Fruit fly (Drosophila melanogaster) whole organism, embryonic: ENCODE results near the gene His3.3B.
A peak's percentile ranks its signal among the peaks of the same experiment; 100 is the strongest.

Experiments used
- Aef1 ChIP-seq: fragments of 200-800 bp; sonication (Bioruptor generic); IDR thresholded peaks from 3 replicates; pipeline ENCODE4 v1.3.6; 2022; ENCODE audit warnings: missing biosample characterization, missing genetic modification characterization
- BtbVII ChIP-seq: fragments of 200-800 bp; sonication (Bioruptor generic); optimal IDR thresholded peaks from 3 replicates; lab custom pipeline; 2017; ENCODE audit warnings: missing biosample characterization, mild to moderate bottlenecking, missing genetic modification characterization
- Bteb2 ChIP-seq: fragments of 200-800 bp; sonication (Bioruptor generic); optimal IDR thresholded peaks from 2 replicates; lab custom pipeline; 2016; ENCODE audit warnings: missing biosample characterization, missing genetic modification characterization
- CG10267 ChIP-seq: fragments of 200-800 bp; sonication (Bioruptor generic); optimal IDR thresholded peaks from 2 replicates; lab custom pipeline; 2018; ENCODE audit warnings: missing biosample characterization, mild to moderate bottlenecking, missing genetic modification characterization, moderate library complexity
- CG10959 ChIP-seq: fragments of 200-800 bp; sonication (Bioruptor generic); IDR thresholded peaks from 2 replicates; pipeline ENCODE4 v1.3.6; 2022; ENCODE audit warnings: missing biosample characterization, missing genetic modification characterization
- CG11247 ChIP-seq: fragments of 200-800 bp; sonication (Bioruptor generic); IDR thresholded peaks from 2 replicates; pipeline ENCODE4 v1.3.6; 2022; ENCODE audit warnings: missing biosample characterization, missing genetic modification characterization
- CG11695 ChIP-seq: fragments of 200-800 bp; sonication (Bioruptor generic); IDR thresholded peaks from 3 replicates; pipeline ENCODE4 v1.3.6; 2022; ENCODE audit warnings: missing biosample characterization, missing genetic modification characterization
- CG13624 ChIP-seq: fragments of 200-800 bp; sonication (Bioruptor generic); optimal IDR thresholded peaks from 2 replicates; lab custom pipeline; 2016; ENCODE audit warnings: missing biosample characterization, missing genetic modification characterization
- CG13894 ChIP-seq: fragments of 200-800 bp; sonication (Bioruptor generic); optimal IDR thresholded peaks from 3 replicates; lab custom pipeline; 2018; ENCODE audit warnings: missing biosample characterization, mild to moderate bottlenecking, missing genetic modification characterization, moderate library complexity
- CG14014 ChIP-seq: fragments of 200-800 bp; sonication (Bioruptor generic); IDR thresholded peaks from 2 replicates; pipeline ENCODE4 v1.3.6; 2022; ENCODE audit warnings: missing biosample characterization, missing genetic modification characterization
- CG14050 ChIP-seq: fragments of 200-800 bp; sonication (Bioruptor generic); IDR thresholded peaks from 3 replicates; pipeline ENCODE4 v1.3.6; 2022; ENCODE audit warnings: missing biosample characterization, missing genetic modification characterization
- CG14860 ChIP-seq: fragments of 200-800 bp; sonication (Bioruptor generic); IDR thresholded peaks from 3 replicates; pipeline ENCODE4 v1.3.6; 2022; ENCODE audit warnings: missing biosample characterization, missing genetic modification characterization; ENCODE audit not compliant: partially characterized antibody
- CG1603 ChIP-seq: fragments of 200-800 bp; sonication (Bioruptor generic); optimal IDR thresholded peaks from 2 replicates; lab custom pipeline; 2019; ENCODE audit warnings: missing biosample characterization, mild to moderate bottlenecking, missing genetic modification characterization, moderate library complexity
- CG17385 ChIP-seq: fragments of 200-800 bp; sonication (Bioruptor generic); optimal IDR thresholded peaks from 3 replicates; lab custom pipeline; 2018; ENCODE audit warnings: missing biosample characterization, mild to moderate bottlenecking, missing genetic modification characterization
- CG1832 ChIP-seq: fragments of 200-800 bp; sonication (Bioruptor generic); optimal IDR thresholded peaks from 2 replicates; lab custom pipeline; 2017; ENCODE audit warnings: missing biosample characterization, mild to moderate bottlenecking, missing genetic modification characterization, inconsistent platforms
- CG18476 ChIP-seq: fragments of 200-800 bp; sonication (Bioruptor generic); optimal IDR thresholded peaks from 2 replicates; lab custom pipeline; 2016; ENCODE audit warnings: missing biosample characterization, mild to moderate bottlenecking, missing genetic modification characterization
- CG2120 ChIP-seq: fragments of 200-800 bp; sonication (Bioruptor generic); optimal IDR thresholded peaks from 3 replicates; lab custom pipeline; 2016; ENCODE audit warnings: missing biosample characterization, missing genetic modification characterization
- CG2712 ChIP-seq: fragments of 200-800 bp; optimal IDR thresholded peaks from 3 replicates; lab custom pipeline; 2019; ENCODE audit warnings: missing biosample characterization, mild to moderate bottlenecking, missing genetic modification characterization, moderate library complexity
- CG2889 ChIP-seq: fragments of 200-800 bp; sonication (Bioruptor generic); IDR thresholded peaks from 3 replicates; pipeline ENCODE4 v1.3.6; 2022; ENCODE audit warnings: missing biosample characterization, missing genetic modification characterization
- CG30431 ChIP-seq: fragments of 200-800 bp; sonication (Bioruptor generic); optimal IDR thresholded peaks from 2 replicates; lab custom pipeline; 2017; ENCODE audit warnings: missing biosample characterization, missing genetic modification characterization
- CG31441 ChIP-seq: fragments of 200-800 bp; sonication (Bioruptor generic); IDR thresholded peaks from 2 replicates; pipeline ENCODE4 v1.3.6; 2022; ENCODE audit warnings: missing biosample characterization, missing genetic modification characterization
- CG3163 ChIP-seq: fragments of 200-800 bp; sonication (Bioruptor generic); optimal IDR thresholded peaks from 3 replicates; lab custom pipeline; 2016; ENCODE audit warnings: missing biosample characterization, missing genetic modification characterization
- CG4730 ChIP-seq: fragments of 200-800 bp; sonication (Bioruptor generic); IDR thresholded peaks from 2 replicates; pipeline ENCODE4 v1.3.6; 2022; ENCODE audit warnings: missing biosample characterization, missing genetic modification characterization
- CG5953 ChIP-seq: fragments of 200-800 bp; sonication (Bioruptor generic); IDR thresholded peaks from 2 replicates; pipeline ENCODE4 v1.3.6; 2022; ENCODE audit warnings: missing biosample characterization, missing genetic modification characterization
- CG6791 ChIP-seq: fragments of 200-800 bp; sonication (Bioruptor generic); IDR thresholded peaks from 3 replicates; pipeline ENCODE4 v1.3.6; 2022; ENCODE audit warnings: missing biosample characterization, missing genetic modification characterization; ENCODE audit not compliant: partially characterized antibody
- CG7357 ChIP-seq: fragments of 200-800 bp; sonication (Bioruptor generic); IDR thresholded peaks from 3 replicates; pipeline ENCODE4 v1.3.6; 2022; ENCODE audit warnings: missing biosample characterization, missing genetic modification characterization
- CG8478 ChIP-seq: fragments of >200 bp; optimal IDR thresholded peaks from 2 replicates; lab custom pipeline; 2018
- CG8924 ChIP-seq: fragments of 200-800 bp; optimal IDR thresholded peaks from 3 replicates; lab custom pipeline; 2019; ENCODE audit warnings: missing biosample characterization, mild to moderate bottlenecking, missing genetic modification characterization, moderate library complexity
- CG8944 ChIP-seq: fragments of 200-800 bp; sonication (Bioruptor generic); optimal IDR thresholded peaks from 3 replicates; lab custom pipeline; 2016; ENCODE audit warnings: missing biosample characterization, missing genetic modification characterization
- CG9876 ChIP-seq: fragments of 200-800 bp; sonication (Bioruptor generic); optimal IDR thresholded peaks from 2 replicates; lab custom pipeline; 2016; ENCODE audit warnings: missing biosample characterization, missing genetic modification characterization
- Dp ChIP-seq: fragments of 200-800 bp; sonication (Bioruptor generic); optimal IDR thresholded peaks from 2 replicates; lab custom pipeline; 2018; ENCODE audit warnings: missing biosample characterization, mild to moderate bottlenecking, missing genetic modification characterization, moderate library complexity
- E2f2 ChIP-seq: fragments of 200-800 bp; sonication (Bioruptor generic); IDR thresholded peaks from 2 replicates; pipeline ENCODE4 v1.3.6; 2022; ENCODE audit warnings: missing biosample characterization, missing genetic modification characterization
- Ets65A ChIP-seq: fragments of 200-800 bp; sonication (Bioruptor generic); peaks from one replicate; lab custom pipeline; 2016; ENCODE audit warnings: missing biosample characterization, missing genetic modification characterization
- Lpt ChIP-seq: fragments of >200 bp; optimal IDR thresholded peaks from 2 replicates; lab custom pipeline; 2018; ENCODE audit warnings: missing biosample characterization, missing genetic modification characterization
- MBD-R2 ChIP-seq: fragments of 200-800 bp; sonication (Bioruptor generic); IDR thresholded peaks from 2 replicates; pipeline ENCODE4 v1.3.6; 2022; ENCODE audit warnings: missing biosample characterization, missing genetic modification characterization
- NC2β ChIP-seq: fragments of 200-800 bp; sonication (Bioruptor generic); optimal IDR thresholded peaks from 2 replicates; lab custom pipeline; 2016; ENCODE audit warnings: missing biosample characterization, missing genetic modification characterization
- aop ChIP-seq: fragments of 200-800 bp; sonication (Bioruptor generic); IDR thresholded peaks from 2 replicates; pipeline ENCODE4 v1.3.6; 2022; ENCODE audit warnings: missing biosample characterization, missing genetic modification characterization
- az2 ChIP-seq: fragments of 200-800 bp; sonication (Bioruptor generic); optimal IDR thresholded peaks from 3 replicates; lab custom pipeline; 2016; ENCODE audit warnings: missing biosample characterization, missing genetic modification characterization
- cad ChIP-seq: fragments of >200 bp; optimal IDR thresholded peaks from 2 replicates; lab custom pipeline; 2017; ENCODE audit warnings: missing biosample characterization, missing genetic modification characterization
- croc ChIP-seq: fragments of 200-800 bp; sonication (Bioruptor generic); conservative IDR thresholded peaks from 3 replicates; pipeline ENCODE4 v1.3.6; 2022; ENCODE audit warnings: missing biosample characterization, missing genetic modification characterization
- eyg ChIP-seq: fragments of 200-800 bp; sonication (Bioruptor generic); optimal IDR thresholded peaks from 3 replicates; lab custom pipeline; 2016; ENCODE audit warnings: missing biosample characterization, missing genetic modification characterization
- gt ChIP-seq: fragments of 200-800 bp; sonication (Bioruptor generic); IDR thresholded peaks from 2 replicates; pipeline ENCODE4 v1.3.6; 2022; ENCODE audit warnings: missing biosample characterization, missing genetic modification characterization
- lmd ChIP-seq: fragments of 200-800 bp; sonication (Bioruptor generic); IDR thresholded peaks from 2 replicates; pipeline ENCODE4 v1.3.6; 2022; ENCODE audit warnings: missing biosample characterization, missing genetic modification characterization
- lola ChIP-seq, 3 experiments: fragments of >200 bp in 2 of 3; fragments of 200-800 bp in 1 of 3; sonication (Bioruptor generic) in 1 of 3; optimal IDR thresholded peaks; 2 replicates each; lab custom pipeline; 2017 to 2019; ENCODE audit warnings: missing biosample characterization in 3 of 3, missing genetic modification characterization in 3 of 3, mild to moderate bottlenecking in 1 of 3, moderate library complexity in 1 of 3
- lov ChIP-seq, 2 experiments: fragments of 200-800 bp in 1 of 2; fragments of >200 bp in 1 of 2; sonication (Bioruptor generic) in 1 of 2; IDR thresholded peaks in 1 of 2; optimal IDR thresholded peaks in 1 of 2; 2 replicates in 1 of 2; 3 replicates in 1 of 2; pipeline versions ENCODE4 v1.3.6 to Lab custom; 2017 to 2022; ENCODE audit warnings: missing biosample characterization in 1 of 2, missing genetic modification characterization in 1 of 2
- nerfin-2 ChIP-seq: fragments of 200-800 bp; sonication (Bioruptor generic); IDR thresholded peaks from 2 replicates; pipeline ENCODE4 v1.3.6; 2022; ENCODE audit warnings: missing biosample characterization, missing genetic modification characterization; ENCODE audit not compliant: partially characterized antibody
- otp ChIP-seq: fragments of 200-800 bp; sonication (Bioruptor generic); IDR thresholded peaks from 3 replicates; pipeline ENCODE4, ENCODE4 v1.3.6; 2022; ENCODE audit warnings: missing biosample characterization, missing genetic modification characterization
- phol ChIP-seq: fragments of 200-800 bp; sonication (Bioruptor generic); optimal IDR thresholded peaks from 3 replicates; lab custom pipeline; 2018; ENCODE audit warnings: missing biosample characterization, mild to moderate bottlenecking, missing genetic modification characterization, moderate library complexity
- repo ChIP-seq: fragments of 200-800 bp; sonication (Bioruptor generic); optimal IDR thresholded peaks from 2 replicates; lab custom pipeline; 2016; ENCODE audit warnings: missing biosample characterization, missing genetic modification characterization
- rib ChIP-seq: fragments of 200-800 bp; sonication (Bioruptor generic); IDR thresholded peaks from 2 replicates; pipeline ENCODE4 v1.3.6; 2022; ENCODE audit warnings: missing biosample characterization, missing genetic modification characterization
- sob ChIP-seq: fragments of 200-800 bp; sonication (Bioruptor generic); IDR thresholded peaks from 2 replicates; pipeline ENCODE4 v1.3.6; 2022; ENCODE audit warnings: missing biosample characterization, missing genetic modification characterization
- tap ChIP-seq: fragments of 200-800 bp; optimal IDR thresholded peaks from 3 replicates; lab custom pipeline; 2019; ENCODE audit warnings: missing biosample characterization, mild to moderate bottlenecking, missing genetic modification characterization, moderate library complexity

The His3.3B gene

DNA sequence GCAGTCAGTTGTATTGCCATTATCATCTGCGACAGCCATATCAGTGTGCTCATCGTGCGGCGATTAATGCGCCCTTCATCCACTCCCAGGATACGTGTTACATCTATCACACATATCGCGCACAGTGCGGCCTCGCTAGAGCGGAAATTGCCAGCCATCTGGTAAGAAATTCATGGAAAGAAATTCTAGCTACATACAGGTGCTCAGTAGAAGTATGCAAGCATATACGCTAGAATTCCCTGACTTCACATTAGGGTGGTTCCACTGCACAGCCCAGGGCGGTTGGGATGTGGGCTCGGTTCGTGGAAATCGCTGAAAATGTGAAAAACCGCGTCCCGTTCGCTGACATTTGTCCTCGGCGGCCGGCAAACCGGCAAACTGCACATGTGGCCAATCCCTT, 15.2 kb downstream of the His3.3B start (continued):
- no peak for TF ChIP-seq CG6791 (GFP tag; lab: Robert Waterston, UW)
- TF ChIP-seq CG2120, result peak; percentile 63
- peak; percentile 18 for TF ChIP-seq BtbVII (GFP tag; lab: Kevin White, UChicago)
- TF ChIP-seq aop (GFP tag; lab: Robert Waterston, UW), result 0 out of 2 replicates have a peak, but pooled peaks have one; percentile 65
- peak; percentile 86 for TF ChIP-seq lmd
- peak; percentile 85 for TF ChIP-seq sob
- TF ChIP-seq rib (GFP tag; lab: Robert Waterston, UW), result no peak
- peak; percentile 69 for TF ChIP-seq CG8924 (tag; lab: Kevin White, UChicago)
- TF ChIP-seq eyg (GFP tag; lab: Kevin White, UChicago), result no peak
- TF ChIP-seq CG10267 (tag; lab: Kevin White, UChicago), result peak; percentile 57
- peak; percentile 75 for TF ChIP-seq croc (GFP tag; lab: Robert Waterston, UW)
- TF ChIP-seq CG1832, result no peak
- no peak for TF ChIP-seq lov (optimal IDR thresholded peaks at IDR 0.05; lab: Kevin White, UChicago)
- peak; percentile 87 for TF ChIP-seq lov (GFP tag; IDR thresholded peaks at IDR 0.05; lab: Robert Waterston, UW)
- peak; percentile 72 for TF ChIP-seq phol
- no peak for TF ChIP-seq cad
- peak; percentile 78 for TF ChIP-seq repo (GFP tag; lab: Kevin White, UChicago)
- peak; percentile 14 for TF ChIP-seq CG3163 (GFP tag; lab: Kevin White, UChicago)
- TF ChIP-seq tap (tag; lab: Kevin White, UChicago), result peak; percentile 75
- TF ChIP-seq CG5953, result peak; percentile 65
- peak; percentile 62 for TF ChIP-seq MBD-R2 (GFP tag; lab: Robert Waterston, UW)
- TF ChIP-seq CG18476 (GFP tag; lab: Kevin White, UChicago), result peak; percentile 39
- TF ChIP-seq CG2712 (tag; lab: Kevin White, UChicago), result peak; percentile 82
- TF ChIP-seq az2 (GFP tag; lab: Kevin White, UChicago), result peak; percentile 75
- TF ChIP-seq CG1603 (tag; lab: Kevin White, UChicago), result peak; percentile 86
- peak; percentile 79 for TF ChIP-seq CG8944
- TF ChIP-seq CG14050 (GFP tag; lab: Robert Waterston, UW), result peak; percentile 75
- TF ChIP-seq CG30431 (GFP tag; lab: Kevin White, UChicago), result peak; percentile 72
- no peak for TF ChIP-seq nerfin-2
- TF ChIP-seq Aef1 (GFP tag; lab: Robert Waterston, UW), result peak; percentile 75
- TF ChIP-seq CG11695 (GFP tag; lab: Robert Waterston, UW), result peak; percentile 67; the same call in 1 of the 3 replicates
- TF ChIP-seq CG10959 (GFP tag; lab: Robert Waterston, UW), result peak; percentile 83
- TF ChIP-seq CG31441 (GFP tag; lab: Robert Waterston, UW), result peak; percentile 63
- peak; percentile 85 for TF ChIP-seq gt
- peak; percentile 72 for TF ChIP-seq NC2β (GFP tag; lab: Kevin White, UChicago)
- peak; percentile 31 for TF ChIP-seq CG13894 (tag; lab: Kevin White, UChicago)
- no peak for TF ChIP-seq Bteb2 (GFP tag; lab: Kevin White, UChicago)
- peak; percentile 88 for TF ChIP-seq otp (GFP tag; lab: Robert Waterston, UW)
- no peak for TF ChIP-seq Lpt (GFP tag; lab: Kevin White, UChicago)
- TF ChIP-seq CG8478, result no peak
- peak; percentile 63; the same call in 2 of the 3 replicates for TF ChIP-seq CG2889 (GFP tag; lab: Robert Waterston, UW)
- no peak for TF ChIP-seq Dp (GFP tag; lab: Kevin White, UChicago)
- peak; percentile 64 for TF ChIP-seq CG13624 (GFP tag; lab: Kevin White, UChicago)
- TF ChIP-seq CG7357, result peak; percentile 72
- peak; percentile 72 for TF ChIP-seq CG11247 (GFP tag; lab: Robert Waterston, UW)
- no peak for TF ChIP-seq CG17385
- TF ChIP-seq Ets65A (GFP tag; lab: Kevin White, UChicago), result peak; percentile 92
- peak; percentile 67 for TF ChIP-seq CG4730 (GFP tag; lab: Robert Waterston, UW)
- peak; percentile 47 for TF ChIP-seq CG9876 (GFP tag; lab: Kevin White, UChicago)
- TF ChIP-seq E2f2, result peak; percentile 42
- TF ChIP-seq CG14860, result no peak
- TF ChIP-seq lola (GFP tag; optimal IDR thresholded peaks at IDR 0.05; lab: Kevin White, UChicago), result peak in 1 of 3 experiments; percentile 67
- peak; percentile 79 for TF ChIP-seq CG14014
